Fruit fly (Drosophila melanogaster) whole organism, embryonic: ENCODE data around the gene wg.

Experiments
- Awh ChIP-seq: fragments of 200-800 bp; sonication (Bioruptor generic); IDR thresholded peaks from 2 replicates; pipeline ENCODE4, ENCODE4 v1.3.6; 2022; ENCODE audit warnings: missing biosample characterization, missing genetic modification characterization
- BEAF-32 ChIP-seq: fragments of 200-800 bp; sonication (Bioruptor generic); optimal IDR thresholded peaks from 3 replicates; lab custom pipeline; 2017; ENCODE audit warnings: missing biosample characterization, missing genetic modification characterization, mild to moderate bottlenecking, moderate library complexity, missing genetic modification reagents
- CG10274 ChIP-seq: fragments of 200-800 bp; sonication (Bioruptor generic); optimal IDR thresholded peaks from 3 replicates; lab custom pipeline; 2017; ENCODE audit warnings: missing biosample characterization, mild to moderate bottlenecking, missing genetic modification characterization
- CG11456 ChIP-seq: fragments of 200-800 bp; sonication (Bioruptor generic); IDR thresholded peaks from 3 replicates; pipeline ENCODE4 v1.3.6; 2022; ENCODE audit warnings: missing biosample characterization, missing genetic modification characterization
- CG14860 ChIP-seq: fragments of 200-800 bp; sonication (Bioruptor generic); IDR thresholded peaks from 3 replicates; pipeline ENCODE4 v1.3.6; 2022; ENCODE audit warnings: missing biosample characterization, missing genetic modification characterization; ENCODE audit not compliant: partially characterized antibody
- CG1602 ChIP-seq: fragments of 200-800 bp; sonication (Bioruptor generic); optimal IDR thresholded peaks from 3 replicates; lab custom pipeline; 2016; ENCODE audit warnings: missing biosample characterization, missing genetic modification characterization
- CG1603 ChIP-seq: fragments of 200-800 bp; sonication (Bioruptor generic); optimal IDR thresholded peaks from 2 replicates; lab custom pipeline; 2019; ENCODE audit warnings: missing biosample characterization, mild to moderate bottlenecking, missing genetic modification characterization, moderate library complexity
- CG17802 ChIP-seq: fragments of 200-800 bp; sonication (Bioruptor generic); optimal IDR thresholded peaks from 2 replicates; lab custom pipeline; 2018; ENCODE audit warnings: missing biosample characterization, mild to moderate bottlenecking, missing genetic modification characterization, moderate library complexity
- CG1832 ChIP-seq: fragments of 200-800 bp; sonication (Bioruptor generic); optimal IDR thresholded peaks from 2 replicates; lab custom pipeline; 2017; ENCODE audit warnings: missing biosample characterization, mild to moderate bottlenecking, missing genetic modification characterization, inconsistent platforms
- CG2120 ChIP-seq: fragments of 200-800 bp; sonication (Bioruptor generic); optimal IDR thresholded peaks from 3 replicates; lab custom pipeline; 2016; ENCODE audit warnings: missing biosample characterization, missing genetic modification characterization
- CG31388 ChIP-seq: fragments of 200-800 bp; sonication (Bioruptor generic); optimal IDR thresholded peaks from 2 replicates; lab custom pipeline; 2016; ENCODE audit warnings: missing biosample characterization, missing genetic modification characterization
- CG3995 ChIP-seq: fragments of 200-800 bp; sonication (Bioruptor generic); optimal IDR thresholded peaks from 3 replicates; lab custom pipeline; 2016; ENCODE audit warnings: missing biosample characterization, missing genetic modification characterization
- CG4820 ChIP-seq: fragments of 200-800 bp; sonication (Bioruptor generic); optimal IDR thresholded peaks from 3 replicates; lab custom pipeline; 2016; ENCODE audit warnings: missing biosample characterization, missing genetic modification characterization
- CG6791 ChIP-seq: fragments of 200-800 bp; sonication (Bioruptor generic); IDR thresholded peaks from 3 replicates; pipeline ENCODE4 v1.3.6; 2022; ENCODE audit warnings: missing biosample characterization, missing genetic modification characterization; ENCODE audit not compliant: partially characterized antibody
- CG6854 ChIP-seq: fragments of 200-800 bp; sonication (Bioruptor generic); optimal IDR thresholded peaks from 3 replicates; lab custom pipeline; 2017; ENCODE audit warnings: missing biosample characterization, mild to moderate bottlenecking, missing genetic modification characterization
- CG7745 ChIP-seq: fragments of 200-800 bp; sonication (Bioruptor generic); optimal IDR thresholded peaks from 2 replicates; lab custom pipeline; 2018; ENCODE audit warnings: missing biosample characterization, mild to moderate bottlenecking, missing genetic modification characterization, moderate library complexity
- CG9932 ChIP-seq: fragments of 200-800 bp; sonication (Bioruptor generic); IDR thresholded peaks from 2 replicates; pipeline ENCODE4 v1.3.6; 2022; ENCODE audit warnings: missing biosample characterization, missing genetic modification characterization
- CrebB ChIP-seq: fragments of 200-800 bp; sonication (Bioruptor generic); optimal IDR thresholded peaks from 3 replicates; lab custom pipeline; 2018; ENCODE audit warnings: missing biosample characterization, mild to moderate bottlenecking, missing genetic modification characterization
- Dip3 ChIP-seq: fragments of 200-800 bp; sonication (Bioruptor generic); optimal IDR thresholded peaks from 3 replicates; lab custom pipeline; 2016; ENCODE audit warnings: missing biosample characterization, missing genetic modification characterization
- Dref ChIP-seq: fragments of 200-800 bp; sonication (Bioruptor generic); IDR thresholded peaks from 2 replicates; pipeline ENCODE4 v1.3.6; 2022; ENCODE audit warnings: missing biosample characterization, missing genetic modification characterization
- Drgx ChIP-seq: fragments of 200-800 bp; sonication (Bioruptor generic); IDR thresholded peaks from 2 replicates; pipeline ENCODE4 v1.3.6; 2022; ENCODE audit warnings: missing biosample characterization, missing genetic modification characterization
- Fer3 ChIP-seq: fragments of 200-800 bp; sonication (Bioruptor generic); optimal IDR thresholded peaks from 2 replicates; lab custom pipeline; 2018; ENCODE audit warnings: missing biosample characterization, mild to moderate bottlenecking, missing genetic modification characterization, moderate library complexity
- HLH3B ChIP-seq: fragments of 200-800 bp; sonication (Bioruptor generic); IDR thresholded peaks from 2 replicates; pipeline ENCODE4 v1.3.6; 2022; ENCODE audit warnings: missing biosample characterization, missing genetic modification characterization
- Hey ChIP-seq: fragments of 200-800 bp; sonication (Bioruptor generic); optimal IDR thresholded peaks from 3 replicates; lab custom pipeline; 2018; ENCODE audit warnings: missing biosample characterization, mild to moderate bottlenecking, missing genetic modification characterization
- Hsf ChIP-seq: fragments of 200-800 bp; sonication (Bioruptor generic); optimal IDR thresholded peaks from 3 replicates; lab custom pipeline; 2016; ENCODE audit warnings: missing biosample characterization, missing genetic modification characterization
- Med ChIP-seq: fragments of 200-800 bp; sonication (Bioruptor generic); peaks from one replicate; lab custom pipeline; 2016; ENCODE audit warnings: missing biosample characterization, missing genetic modification characterization, mild to moderate bottlenecking, inconsistent platforms, moderate library complexity
- Myb ChIP-seq: fragments of 200-800 bp; sonication (Bioruptor generic); optimal IDR thresholded peaks from 2 replicates; lab custom pipeline; 2016; ENCODE audit warnings: missing biosample characterization, missing genetic modification characterization
- NfI ChIP-seq: fragments of 200-800 bp; sonication (Bioruptor generic); optimal IDR thresholded peaks from 3 replicates; lab custom pipeline; 2018; ENCODE audit warnings: missing biosample characterization, mild to moderate bottlenecking, missing genetic modification characterization, moderate library complexity
- Pdp1 ChIP-seq, 2 experiments: fragments of 200-800 bp; sonication (Bioruptor generic); optimal IDR thresholded peaks; 3 replicates each; lab custom pipeline; 2016; ENCODE audit warnings: missing biosample characterization in 2 of 2, missing genetic modification characterization in 2 of 2, mild to moderate bottlenecking in 1 of 2, moderate library complexity in 1 of 2
- Sin3A ChIP-seq: fragments of >200 bp; optimal IDR thresholded peaks from 2 replicates; lab custom pipeline; 2018
- Ssrp ChIP-seq: fragments of 200-800 bp; sonication (Bioruptor generic); optimal IDR thresholded peaks from 2 replicates; lab custom pipeline; 2018; ENCODE audit warnings: missing biosample characterization, mild to moderate bottlenecking, missing genetic modification characterization, moderate library complexity
- Trl ChIP-seq, 3 experiments: fragments of >200 bp in 2 of 3; fragments of 200-800 bp in 1 of 3; sonication (Bioruptor generic) in 1 of 3; optimal IDR thresholded peaks; 2 replicates in 1 of 3; 3 replicates in 2 of 3; lab custom pipeline; 2016 to 2017; ENCODE audit warnings: missing biosample characterization in 1 of 3, missing genetic modification characterization in 1 of 3
- ab ChIP-seq: fragments of 200-800 bp; sonication (Bioruptor generic); optimal IDR thresholded peaks from 2 replicates; lab custom pipeline; 2016; ENCODE audit warnings: missing biosample characterization, missing genetic modification characterization
- chm ChIP-seq: fragments of 200-800 bp; sonication (Bioruptor generic); IDR thresholded peaks from 2 replicates; pipeline ENCODE4 v1.3.6; 2022; ENCODE audit warnings: missing biosample characterization, missing genetic modification characterization
- crol ChIP-seq: fragments of 200-800 bp; sonication (Bioruptor generic); IDR thresholded peaks from 2 replicates; pipeline ENCODE4 v1.3.6; 2022; ENCODE audit warnings: missing biosample characterization, missing genetic modification characterization
- ind ChIP-seq: fragments of 200-800 bp; sonication (Bioruptor generic); optimal IDR thresholded peaks from 3 replicates; lab custom pipeline; 2016; ENCODE audit warnings: missing biosample characterization, missing genetic modification characterization
- mld ChIP-seq: fragments of 200-800 bp; sonication (Bioruptor generic); IDR thresholded peaks from 3 replicates; pipeline ENCODE4 v1.3.6; 2022; ENCODE audit warnings: missing biosample characterization, missing genetic modification characterization; ENCODE audit not compliant: partially characterized antibody
- nmo ChIP-seq: fragments of 200-800 bp; sonication (Bioruptor generic); optimal IDR thresholded peaks from 2 replicates; lab custom pipeline; 2018; ENCODE audit warnings: missing biosample characterization, mild to moderate bottlenecking, missing genetic modification characterization, moderate library complexity
- nom ChIP-seq: fragments of 200-800 bp; sonication (Bioruptor generic); optimal IDR thresholded peaks from 2 replicates; lab custom pipeline; 2017; ENCODE audit warnings: missing biosample characterization, missing genetic modification characterization, mild to moderate bottlenecking, moderate library complexity, missing genetic modification reagents
- odd ChIP-seq: fragments of 200-800 bp; sonication (Bioruptor generic); optimal IDR thresholded peaks from 2 replicates; lab custom pipeline; 2017; ENCODE audit warnings: missing biosample characterization, mild to moderate bottlenecking, missing genetic modification characterization
- pnt ChIP-seq: fragments of 200-800 bp; sonication (Bioruptor generic); optimal IDR thresholded peaks from 3 replicates; lab custom pipeline; 2016; ENCODE audit warnings: missing biosample characterization, missing genetic modification characterization
- pzg ChIP-seq: fragments of 200-800 bp; sonication (Bioruptor generic); optimal IDR thresholded peaks from 3 replicates; lab custom pipeline; 2018; ENCODE audit warnings: missing biosample characterization, mild to moderate bottlenecking, missing genetic modification characterization, moderate library complexity
- rib ChIP-seq: fragments of 200-800 bp; sonication (Bioruptor generic); IDR thresholded peaks from 2 replicates; pipeline ENCODE4 v1.3.6; 2022; ENCODE audit warnings: missing biosample characterization, missing genetic modification characterization
- ro ChIP-seq: fragments of 200-800 bp; sonication (Bioruptor generic); IDR thresholded peaks from 2 replicates; pipeline ENCODE4 v1.3.6; 2022; ENCODE audit warnings: missing biosample characterization, missing genetic modification characterization
- salm ChIP-seq: fragments of 200-800 bp; sonication (Bioruptor generic); optimal IDR thresholded peaks from 2 replicates; lab custom pipeline; 2018; ENCODE audit warnings: missing biosample characterization, mild to moderate bottlenecking, missing genetic modification characterization
- sd ChIP-seq: fragments of 200-800 bp; sonication (Bioruptor generic); optimal IDR thresholded peaks from 3 replicates; lab custom pipeline; 2018; ENCODE audit warnings: missing biosample characterization, mild to moderate bottlenecking, missing genetic modification characterization, moderate library complexity
- sens ChIP-seq: fragments of 200-800 bp; sonication (Bioruptor generic); peaks from one replicate; lab custom pipeline; 2016; ENCODE audit warnings: missing biosample characterization, missing genetic modification characterization
- sr ChIP-seq: fragments of 200-800 bp; sonication (Bioruptor generic); IDR thresholded peaks from 3 replicates; pipeline ENCODE4 v1.3.6; 2022; ENCODE audit warnings: missing biosample characterization, missing genetic modification characterization
- tap ChIP-seq: fragments of 200-800 bp; optimal IDR thresholded peaks from 3 replicates; lab custom pipeline; 2019; ENCODE audit warnings: missing biosample characterization, mild to moderate bottlenecking, missing genetic modification characterization, moderate library complexity
- tio ChIP-seq: fragments of 200-800 bp; sonication (Bioruptor generic); optimal IDR thresholded peaks from 2 replicates; lab custom pipeline; 2017; ENCODE audit warnings: missing biosample characterization, missing genetic modification characterization, inconsistent platforms
- vfl ChIP-seq: fragments of 200-800 bp; sonication (Bioruptor generic); optimal IDR thresholded peaks from 2 replicates; lab custom pipeline; 2016; ENCODE audit warnings: missing biosample characterization, missing genetic modification characterization
- zfh1 ChIP-seq: fragments of 200-800 bp; sonication (Bioruptor generic); IDR thresholded peaks from 3 replicates; pipeline ENCODE4 v1.3.6; 2022; ENCODE audit warnings: missing biosample characterization, missing genetic modification characterization

wg gene

dm6 chr2L:7291968-7292367 lies 15.0 kb upstream of the wg start (continued):
- TF ChIP-seq Med (GFP tag; lab: Kevin White, UChicago) (peak; percentile 41), CG2120 (GFP tag; lab: Kevin White, UChicago) (no peak), ab (GFP tag; lab: Kevin White, UChicago) (no peak), CG6854 (GFP tag; lab: Kevin White, UChicago) (no peak), Awh (GFP tag; lab: Robert Waterston, UW) (no peak), CG1603 (peak; percentile 46), CG3995 (no peak), Pdp1 (GFP tag; optimal IDR thresholded peaks at IDR 0.05; lab: Kevin White, UChicago) (peak in 1 of 2 experiments; percentile 8), HLH3B (GFP tag; lab: Robert Waterston, UW) (no peak), Hsf (peak; percentile 1), pnt (GFP tag; lab: Kevin White, UChicago) (no peak), mld (GFP tag; lab: Robert Waterston, UW) (no peak), Drgx (GFP tag; lab: Robert Waterston, UW) (no peak), CG4820 (GFP tag; lab: Kevin White, UChicago) (peak; percentile 35), Sin3A (lab: Kevin White, UChicago) (no peak), CG6791 (no peak), ro (GFP tag; lab: Robert Waterston, UW) (no peak), Hey (no peak), odd (GFP tag; lab: Kevin White, UChicago) (no peak), CG1602 (GFP tag; lab: Kevin White, UChicago) (peak; percentile 31), CrebB (tag; lab: Kevin White, UChicago) (no peak), Dref (GFP tag; lab: Robert Waterston, UW) (no peak), sr (GFP tag; lab: Robert Waterston, UW) (no peak), chm (0 out of 2 replicates have a peak, but pooled peaks have one; percentile 21), nmo (GFP tag; lab: Kevin White, UChicago) (peak; percentile 51), BEAF-32 (GFP tag; lab: Kevin White, UChicago) (no peak), CG1832 (GFP tag; lab: Kevin White, UChicago) (no peak), nom (GFP tag; lab: Kevin White, UChicago) (no peak), salm (tag; lab: Kevin White, UChicago) (no peak), pzg (no peak), sd (tag; lab: Kevin White, UChicago) (no peak), sens (GFP tag; lab: Kevin White, UChicago) (peak; percentile 89), Ssrp (tag; lab: Kevin White, UChicago) (peak; percentile 27), Myb (GFP tag; lab: Kevin White, UChicago) (no peak), tio (GFP tag; lab: Kevin White, UChicago) (no peak), rib (no peak), crol (GFP tag; lab: Robert Waterston, UW) (no peak), CG9932 (GFP tag; lab: Robert Waterston, UW) (no peak), CG11456 (no peak), CG31388 (no peak), CG10274 (GFP tag; lab: Kevin White, UChicago) (no peak), tap (tag; lab: Kevin White, UChicago) (no peak), Fer3 (tag; lab: Kevin White, UChicago) (no peak), Dip3 (no peak), vfl (GFP tag; lab: Kevin White, UChicago) (no peak), Trl (optimal IDR thresholded peaks at IDR 0.05; lab: Kevin White, UChicago) (no peak), Trl (GFP tag; optimal IDR thresholded peaks at IDR 0.05; lab: Kevin White, UChicago) (no peak), ind (GFP tag; lab: Kevin White, UChicago) (no peak), CG7745 (tag; lab: Kevin White, UChicago) (no peak), NfI (GFP tag; lab: Kevin White, UChicago) (no peak), CG14860 (no peak), CG17802 (tag; lab: Kevin White, UChicago) (no peak), zfh1 (peak; percentile 77)
